Worm (Caenorhabditis elegans) whole organism, late embryonic: ENCODE data around the gene str-171.

Experiments
- C38D4.7 ChIP-seq: fragments of 200-800 bp; sonication (Bioruptor generic); optimal IDR thresholded peaks from 2 replicates; lab custom pipeline; 2018; ENCODE audit warnings: mild to moderate bottlenecking, missing genetic modification characterization, moderate library complexity, missing compliant biosample characterization
- K02D7.2 ChIP-seq: sonication (generic microtip); optimal IDR thresholded peaks from 2 replicates; lab custom pipeline; 2017; ENCODE audit warnings: mild to moderate bottlenecking, missing genetic modification characterization, missing compliant biosample characterization
- ama-1 ChIP-seq: fragments of 150-350 bp; optimal IDR thresholded peaks from 2 replicates; lab custom pipeline; 2014
- ceh-18 ChIP-seq: sonication (generic microtip); optimal IDR thresholded peaks from 2 replicates; lab custom pipeline; 2016; ENCODE audit warnings: missing genetic modification characterization, missing compliant biosample characterization
- fkh-10 ChIP-seq: fragments of 150-350 bp; optimal IDR thresholded peaks from 2 replicates; lab custom pipeline; 2014; ENCODE audit warnings: missing biosample characterization, missing genetic modification reagents, missing genetic modification characterization
- lin-11 ChIP-seq: fragments of 200-800 bp; sonication (Bioruptor generic); optimal IDR thresholded peaks from 2 replicates; lab custom pipeline; 2018; ENCODE audit warnings: mild to moderate bottlenecking, missing genetic modification characterization, missing compliant biosample characterization
- nhr-232 ChIP-seq: sonication (generic microtip); optimal IDR thresholded peaks from 2 replicates; lab custom pipeline; 2016; ENCODE audit warnings: missing genetic modification characterization, missing compliant biosample characterization
- unc-42 ChIP-seq: sonication (generic microtip); optimal IDR thresholded peaks from 2 replicates; lab custom pipeline; 2016; ENCODE audit warnings: missing genotype, missing genetic modification characterization, missing compliant biosample characterization
- unc-86 ChIP-seq: sonication (generic microtip); optimal IDR thresholded peaks from 2 replicates; lab custom pipeline; 2016; ENCODE audit warnings: missing genetic modification characterization, missing compliant biosample characterization
- zip-5 ChIP-seq: sonication (generic microtip); optimal IDR thresholded peaks from 2 replicates; lab custom pipeline; 2016; ENCODE audit warnings: missing genetic modification characterization, missing compliant biosample characterization

- TF ChIP-seq ama-1 (no peak), lin-11 (tag; lab: Kevin White, UChicago) (no peak), fkh-10 (no peak), zip-5 (tag; lab: Kevin White, UChicago) (no peak), nhr-232 (tag; lab: Kevin White, UChicago) (no peak), unc-86 (no peak), ceh-18 (tag; lab: Kevin White, UChicago) (no peak), C38D4.7 (GFP tag; lab: Kevin White, UChicago) (no peak), unc-42 (tag; lab: Kevin White, UChicago) (no peak), K02D7.2 (no peak)
Measured at ce11 chrV:15119517-15119916, 12.8 kb downstream of the str-171 start, which contains the start of gene flor-1.
